Worm (Caenorhabditis elegans) whole organism, midembryonic: ENCODE results near the gene T23D5.8.

Source experiments
- T22C8.4 ChIP-seq: fragments of 200-800 bp; sonication (Bioruptor generic); IDR thresholded peaks from 2 replicates; pipeline ENCODE4 v1.3.6; 2022; ENCODE audit warnings: missing genetic modification characterization, missing compliant biosample characterization
- flt-1 ChIP-seq: fragments of 200-800 bp; sonication (Bioruptor generic); IDR thresholded peaks from 2 replicates; pipeline ENCODE4 v1.3.6; 2022; ENCODE audit warnings: missing genetic modification characterization, missing compliant biosample characterization

- TF ChIP-seq flt-1 (GFP tag; lab: Robert Waterston, UW) (no peak), T22C8.4 (GFP tag; lab: Robert Waterston, UW) (no peak)
Observed at ce11 chrV:15769072-15769471, 20.8 kb upstream of the T23D5.8 start, which contains the start of gene F57A10.4.
